Worm (Caenorhabditis elegans) whole organism, L4 larva: ENCODE measurements around the gene T20B5.2.

Experiments used
- F26F4.8 ChIP-seq: fragments of 200-800 bp; sonication (Bioruptor generic); conservative IDR thresholded peaks from 2 replicates; pipeline ENCODE4 v1.3.6; 2022; ENCODE audit warnings: missing genetic modification characterization, missing compliant biosample characterization
- F37D6.2 ChIP-seq: sonication (generic microtip); optimal IDR thresholded peaks from 2 replicates; lab custom pipeline; 2016; ENCODE audit warnings: mild to moderate bottlenecking, missing genetic modification characterization, missing compliant biosample characterization
- F44E2.7 ChIP-seq: fragments of 200-800 bp; sonication (Bioruptor generic); IDR thresholded peaks from 2 replicates; pipeline ENCODE4 v2.1.2; 2022; ENCODE audit warnings: missing genetic modification characterization, missing compliant biosample characterization
- T26A8.4 ChIP-seq: fragments of 200-800 bp; sonication (Bioruptor generic); IDR thresholded peaks from 2 replicates; pipeline ENCODE4 v1.3.6; 2022; ENCODE audit warnings: missing genetic modification characterization, missing compliant biosample characterization
- Y105C5A.15 ChIP-seq: fragments of 200-800 bp; sonication (Bioruptor generic); IDR thresholded peaks from 2 replicates; pipeline ENCODE4 v1.3.6; 2022; ENCODE audit warnings: missing genetic modification characterization, missing compliant biosample characterization
- Y48G9A.11 ChIP-seq: fragments of 200-800 bp; sonication (Bioruptor generic); IDR thresholded peaks from 2 replicates; pipeline ENCODE4 v1.3.6; 2022; ENCODE audit warnings: missing genetic modification reagents, missing genetic modification characterization, missing compliant biosample characterization
- Y75B8A.6 ChIP-seq: fragments of 200-800 bp; sonication (Bioruptor generic); IDR thresholded peaks from 2 replicates; pipeline ENCODE4 v1.3.6; 2022; ENCODE audit warnings: missing genetic modification reagents, missing genetic modification characterization, missing compliant biosample characterization
- ceh-20 ChIP-seq: fragments of 200-800 bp; sonication (Bioruptor generic); IDR thresholded peaks from 2 replicates; pipeline ENCODE4 v1.3.6; 2022; ENCODE audit warnings: missing genetic modification reagents, missing genetic modification characterization, missing compliant biosample characterization
- ceh-32 ChIP-seq: sonication (generic microtip); optimal IDR thresholded peaks from 2 replicates; lab custom pipeline; 2016; ENCODE audit warnings: mild to moderate bottlenecking, missing genetic modification characterization, missing compliant biosample characterization; ENCODE audit not compliant: poor library complexity
- ceh-62 ChIP-seq: sonication (generic microtip); optimal IDR thresholded peaks from 2 replicates; lab custom pipeline; 2017; ENCODE audit warnings: missing biosample characterization, missing genetic modification characterization
- ces-1 ChIP-seq: fragments of 150-350 bp; sonication (generic microtip); optimal IDR thresholded peaks from 4 replicates; lab custom pipeline; 2014; ENCODE audit warnings: missing biosample characterization, missing genetic modification reagents, missing genetic modification characterization
- cey-2 ChIP-seq: sonication (generic microtip); optimal IDR thresholded peaks from 3 replicates; lab custom pipeline; 2017; ENCODE audit warnings: missing genetic modification characterization, mild to moderate bottlenecking, missing compliant biosample characterization, antibody characterized with exemption, borderline replicate concordance; ENCODE audit not compliant: insufficient read depth
- daf-19 ChIP-seq: fragments of 200-800 bp; sonication (Bioruptor generic); conservative IDR thresholded peaks from 2 replicates; pipeline ENCODE4 v1.3.6; 2022; ENCODE audit warnings: missing genetic modification characterization, missing compliant biosample characterization
- daf-8 ChIP-seq: fragments of 200-800 bp; sonication (Bioruptor generic); IDR thresholded peaks from 2 replicates; pipeline ENCODE4 v1.3.6; 2022; ENCODE audit warnings: missing genetic modification characterization, missing compliant biosample characterization
- dmd-8 ChIP-seq: fragments of 200-800 bp; sonication (Bioruptor generic); IDR thresholded peaks from 2 replicates; pipeline ENCODE4 v1.3.6; 2022; ENCODE audit warnings: missing genetic modification characterization, missing compliant biosample characterization
- dmd-9 ChIP-seq: fragments of 200-800 bp; sonication (Bioruptor generic); IDR thresholded peaks from 2 replicates; pipeline ENCODE4 v1.3.6; 2022; ENCODE audit warnings: missing genetic modification reagents, missing genetic modification characterization, missing compliant biosample characterization
- dpl-1 ChIP-seq: fragments of 150-350 bp; optimal IDR thresholded peaks from 2 replicates; lab custom pipeline; 2014; ENCODE audit warnings: missing biosample characterization, missing genetic modification reagents, missing genetic modification characterization
- duxl-1 ChIP-seq: sonication (generic microtip); optimal IDR thresholded peaks from 2 replicates; lab custom pipeline; 2016; ENCODE audit warnings: mild to moderate bottlenecking, missing genetic modification characterization, moderate library complexity, missing compliant biosample characterization; ENCODE audit not compliant: poor library complexity
- dve-1 ChIP-seq: sonication (generic microtip); optimal IDR thresholded peaks from 2 replicates; lab custom pipeline; 2017; ENCODE audit warnings: antibody characterized with exemption, mild to moderate bottlenecking, missing genetic modification characterization, missing compliant biosample characterization; ENCODE audit not compliant: insufficient read depth
- fkh-10 ChIP-seq: fragments of 150-350 bp; optimal IDR thresholded peaks from 2 replicates; lab custom pipeline; 2014; ENCODE audit warnings: missing biosample characterization, missing genetic modification reagents, missing genetic modification characterization
- gei-8 ChIP-seq: fragments of 200-800 bp; sonication (Bioruptor generic); optimal IDR thresholded peaks from 2 replicates; lab custom pipeline; 2018; ENCODE audit warnings: mild to moderate bottlenecking, missing genetic modification characterization, missing compliant biosample characterization
- hlh-11 ChIP-seq: fragments of 200-800 bp; sonication (Bioruptor generic); optimal IDR thresholded peaks from 2 replicates; lab custom pipeline; 2018; ENCODE audit warnings: mild to moderate bottlenecking, missing genetic modification characterization, missing compliant biosample characterization
- hmg-1.1 ChIP-seq: fragments of 200-800 bp; sonication (Bioruptor generic); IDR thresholded peaks from 2 replicates; pipeline ENCODE4 v1.3.6; 2022; ENCODE audit warnings: missing genetic modification reagents, missing genetic modification characterization, missing compliant biosample characterization
- lin-1 ChIP-seq: fragments of 200-800 bp; sonication (Bioruptor generic); IDR thresholded peaks from 2 replicates; pipeline ENCODE4 v1.3.6; 2022; ENCODE audit warnings: missing genetic modification reagents, missing genetic modification characterization, missing compliant biosample characterization
- lin-29 ChIP-seq: fragments of 200-800 bp; sonication (Bioruptor generic); IDR thresholded peaks from 2 replicates; pipeline ENCODE4 v1.3.6; 2022; ENCODE audit warnings: missing genetic modification reagents, missing genetic modification characterization, missing compliant biosample characterization
- lin-38 ChIP-seq: fragments of 200-800 bp; sonication (Bioruptor generic); IDR thresholded peaks from 2 replicates; pipeline ENCODE4 v1.3.6; 2022; ENCODE audit warnings: missing genetic modification reagents, missing genetic modification characterization, missing compliant biosample characterization
- lir-3 ChIP-seq: sonication (generic microtip); optimal IDR thresholded peaks from 2 replicates; lab custom pipeline; 2016; ENCODE audit warnings: mild to moderate bottlenecking, missing genetic modification characterization, missing compliant biosample characterization
- lsy-2 ChIP-seq, 2 experiments: fragments of 150-350 bp in 1 of 2; sonication (generic microtip) in 1 of 2; optimal IDR thresholded peaks; 2 replicates each; lab custom pipeline; 2014 to 2017; ENCODE audit warnings: missing biosample characterization in 2 of 2, missing genetic modification characterization in 2 of 2
- madf-9 ChIP-seq: fragments of 200-800 bp; sonication (Bioruptor generic); conservative IDR thresholded peaks from 2 replicates; pipeline ENCODE4 v1.3.6; 2022; ENCODE audit warnings: missing genetic modification reagents, missing genetic modification characterization, missing compliant biosample characterization
- mep-1 ChIP-seq: fragments of 150-350 bp; sonication (generic microtip); optimal IDR thresholded peaks from 3 replicates; lab custom pipeline; 2014; ENCODE audit warnings: missing biosample characterization, missing genetic modification characterization
- mes-2 ChIP-seq: sonication (generic microtip); optimal IDR thresholded peaks from 2 replicates; lab custom pipeline; 2016; ENCODE audit warnings: missing genotype, mild to moderate bottlenecking, missing genetic modification characterization, missing compliant biosample characterization; ENCODE audit not compliant: poor library complexity, severe bottlenecking
- nhr-10 ChIP-seq: fragments of 150-350 bp; optimal IDR thresholded peaks from 2 replicates; lab custom pipeline; 2014; ENCODE audit warnings: missing biosample characterization, missing genetic modification characterization
- nhr-11 ChIP-seq: fragments of 150-350 bp; optimal IDR thresholded peaks from 2 replicates; lab custom pipeline; 2014; ENCODE audit warnings: missing biosample characterization, missing genetic modification characterization
- nhr-111 ChIP-seq: fragments of 200-800 bp; sonication (Bioruptor generic); optimal IDR thresholded peaks from 2 replicates; lab custom pipeline; 2018; ENCODE audit warnings: mild to moderate bottlenecking, missing genetic modification characterization, missing compliant biosample characterization
- nhr-237 ChIP-seq: sonication (generic microtip); optimal IDR thresholded peaks from 2 replicates; lab custom pipeline; 2017; ENCODE audit warnings: missing biosample characterization, missing genetic modification characterization
- nhr-41 ChIP-seq: fragments of 200-800 bp; sonication (Bioruptor generic); IDR thresholded peaks from 2 replicates; pipeline ENCODE4 v1.3.6; 2022; ENCODE audit warnings: missing genetic modification reagents, missing genetic modification characterization, missing compliant biosample characterization
- nhr-6 ChIP-seq: fragments of 150-350 bp; optimal IDR thresholded peaks from 2 replicates; lab custom pipeline; 2014; ENCODE audit warnings: missing biosample characterization, missing genetic modification characterization
- pqm-1 ChIP-seq: sonication (generic microtip); optimal IDR thresholded peaks from 2 replicates; lab custom pipeline; 2017; ENCODE audit warnings: missing biosample characterization, missing genetic modification characterization
- rbr-2 ChIP-seq: sonication (generic microtip); optimal IDR thresholded peaks from 2 replicates; lab custom pipeline; 2016; ENCODE audit warnings: missing genotype, missing genetic modification characterization, missing compliant biosample characterization
- saeg-2 ChIP-seq: fragments of 200-800 bp; sonication (Bioruptor generic); IDR thresholded peaks from 2 replicates; pipeline ENCODE4 v1.3.6; 2022; ENCODE audit warnings: missing genetic modification reagents, missing genetic modification characterization, missing compliant biosample characterization
- set-16 ChIP-seq: fragments of 200-800 bp; sonication (Bioruptor generic); IDR thresholded peaks from 2 replicates; pipeline ENCODE4 v1.3.6; 2022; ENCODE audit warnings: missing genetic modification reagents, missing genetic modification characterization, missing compliant biosample characterization
- skn-1 ChIP-seq: fragments of 150-350 bp; optimal IDR thresholded peaks from 2 replicates; lab custom pipeline; 2014; ENCODE audit warnings: missing biosample characterization, missing genetic modification characterization
- snpc-4 ChIP-seq: fragments of 150-350 bp; optimal IDR thresholded peaks from 2 replicates; lab custom pipeline; 2014; ENCODE audit warnings: missing biosample characterization, missing genetic modification characterization
- spr-3 ChIP-seq: fragments of 200-800 bp; sonication (Bioruptor generic); optimal IDR thresholded peaks from 2 replicates; lab custom pipeline; 2018; ENCODE audit warnings: mild to moderate bottlenecking, missing genetic modification characterization, missing compliant biosample characterization
- tra-1 ChIP-seq: fragments of 200-800 bp; sonication (Bioruptor generic); IDR thresholded peaks from 2 replicates; pipeline ENCODE4 v1.3.6; 2022; ENCODE audit warnings: missing genetic modification reagents, missing genetic modification characterization, missing compliant biosample characterization
- unc-62 ChIP-seq, 3 experiments: fragments of 150-350 bp in 1 of 3; sonication (generic microtip); optimal IDR thresholded peaks in 2 of 3; peaks in 1 of 3; 1 replicate in 1 of 3; 2 replicates in 2 of 3; lab custom pipeline; 2014 to 2017; ENCODE audit warnings: missing biosample characterization in 3 of 3, missing genetic modification characterization in 3 of 3, missing genetic modification reagents in 3 of 3, missing genotype in 1 of 3
- vab-7 ChIP-seq: fragments of 200-800 bp; sonication (Bioruptor generic); IDR thresholded peaks from 2 replicates; pipeline ENCODE4 v1.3.6; 2022; ENCODE audit warnings: missing genetic modification reagents, missing genetic modification characterization, missing compliant biosample characterization
- zfp-2 ChIP-seq: sonication (generic microtip); optimal IDR thresholded peaks from 2 replicates; lab custom pipeline; 2016; ENCODE audit warnings: mild to moderate bottlenecking, missing genetic modification characterization, missing compliant biosample characterization
- zip-2 ChIP-seq: fragments of 150-350 bp; optimal IDR thresholded peaks from 2 replicates; lab custom pipeline; 2014; ENCODE audit warnings: missing biosample characterization, missing genetic modification characterization
- ztf-11 ChIP-seq: fragments of 150-350 bp; optimal IDR thresholded peaks from 2 replicates; lab custom pipeline; 2014; ENCODE audit warnings: missing biosample characterization, missing genetic modification characterization
- ztf-7 ChIP-seq: fragments of 150-350 bp; optimal IDR thresholded peaks from 2 replicates; lab custom pipeline; 2014; ENCODE audit warnings: missing biosample characterization, missing genetic modification characterization

The T20B5.2 gene

ce11 chrX:9347380-9347979 is 16.5 kb downstream of the T20B5.2 start, which contains the start of gene oga-1 (continued):
- TF ChIP-seq F44E2.7 (GFP tag; lab: Robert Waterston, UW) (no peak), Y75B8A.6 (no peak), pqm-1 (tag; lab: Kevin White, UChicago) (no peak), nhr-111 (GFP tag; lab: Kevin White, UChicago) (no peak), daf-8 (GFP tag; lab: Robert Waterston, UW) (no peak), dmd-9 (GFP tag; lab: Robert Waterston, UW) (peak; percentile 24; the same call in 1 of the 2 replicates), nhr-10 (tag; lab: Kevin White, UChicago) (no peak), vab-7 (no peak), Y105C5A.15 (GFP tag; lab: Robert Waterston, UW) (no peak), lir-3 (tag; lab: Kevin White, UChicago) (no peak), dpl-1 (GFP tag; lab: Kevin White, UChicago) (no peak), saeg-2 (GFP tag; lab: Robert Waterston, UW) (no peak), ceh-32 (tag; lab: Kevin White, UChicago) (no peak), T26A8.4 (GFP tag; lab: Robert Waterston, UW) (no peak), ztf-11 (no peak), dmd-8 (no peak), tra-1 (0 out of 2 replicates have a peak, but pooled peaks have one; percentile 34), nhr-237 (tag; lab: Kevin White, UChicago) (no peak), mes-2 (tag; lab: Kevin White, UChicago) (no peak), gei-8 (GFP tag; lab: Kevin White, UChicago) (no peak), duxl-1 (tag; lab: Kevin White, UChicago) (no peak), lin-29 (GFP tag; lab: Robert Waterston, UW) (no peak), snpc-4 (no peak), ztf-7 (tag; lab: Kevin White, UChicago) (peak; percentile 76), nhr-11 (peak; percentile 91), nhr-6 (tag; lab: Kevin White, UChicago) (peak; percentile 87), ceh-20 (GFP tag; lab: Robert Waterston, UW) (no peak), spr-3 (no peak), unc-62 (GFP tag; optimal IDR thresholded peaks at IDR 0.05 in 1 of 2; lab: Kevin White, UChicago) (no peak), unc-62 (tag; optimal IDR thresholded peaks at IDR 0.05; lab: Kevin White, UChicago) (no peak), ces-1 (no peak), rbr-2 (peak; percentile 55), zfp-2 (no peak), madf-9 (GFP tag; lab: Robert Waterston, UW) (no peak), lin-38 (GFP tag; lab: Robert Waterston, UW) (no peak), cey-2 (tag; lab: Kevin White, UChicago) (no peak), fkh-10 (GFP tag; lab: Kevin White, UChicago) (peak; percentile 60), lsy-2 (tag; optimal IDR thresholded peaks at IDR 0.05; lab: Kevin White, UChicago) (no peak), Y48G9A.11 (no peak), F37D6.2 (tag; lab: Kevin White, UChicago) (no peak), hmg-1.1 (GFP tag; lab: Robert Waterston, UW) (peak; percentile 76), mep-1 (no peak), ceh-62 (tag; lab: Kevin White, UChicago) (no peak), set-16 (GFP tag; lab: Robert Waterston, UW) (no peak), dve-1 (tag; lab: Kevin White, UChicago) (peak; percentile 84), F26F4.8 (no peak), nhr-41 (GFP tag; lab: Robert Waterston, UW) (no peak), daf-19 (GFP tag; lab: Robert Waterston, UW) (no peak), skn-1 (tag; lab: Kevin White, UChicago) (no peak), hlh-11 (tag; lab: Kevin White, UChicago) (peak; percentile 95), zip-2 (peak; percentile 16), lin-1 (GFP tag; lab: Robert Waterston, UW) (no peak)
